Fruit fly (Drosophila melanogaster) whole organism, embryonic: ENCODE results near the gene CG15515.

ENCODE experiments used
- Abd-B ChIP-seq: fragments of 200-800 bp; sonication (Bioruptor generic); optimal IDR thresholded peaks from 2 replicates; lab custom pipeline; 2018; ENCODE audit warnings: missing biosample characterization, mild to moderate bottlenecking, missing genetic modification characterization, moderate library complexity
- B-H1 ChIP-seq: fragments of 200-800 bp; sonication (Bioruptor generic); IDR thresholded peaks from 3 replicates; pipeline ENCODE4 v1.3.6; 2022; ENCODE audit warnings: missing biosample characterization, missing genetic modification characterization
- CG10462 ChIP-seq: fragments of 200-800 bp; sonication (Bioruptor generic); optimal IDR thresholded peaks from 2 replicates; lab custom pipeline; 2016; ENCODE audit warnings: missing biosample characterization, missing genetic modification characterization
- CG10654 ChIP-seq: fragments of 200-800 bp; sonication (Bioruptor generic); optimal IDR thresholded peaks from 2 replicates; lab custom pipeline; 2016; ENCODE audit warnings: missing biosample characterization, missing genetic modification characterization
- CG2712 ChIP-seq: fragments of 200-800 bp; optimal IDR thresholded peaks from 3 replicates; lab custom pipeline; 2019; ENCODE audit warnings: missing biosample characterization, mild to moderate bottlenecking, missing genetic modification characterization, moderate library complexity
- CG34224 ChIP-seq: fragments of 200-800 bp; sonication (Bioruptor generic); IDR thresholded peaks from 3 replicates; pipeline ENCODE4 v1.3.6; 2022; ENCODE audit warnings: missing biosample characterization, missing genetic modification characterization; ENCODE audit not compliant: partially characterized antibody
- CG34376 ChIP-seq: fragments of 200-800 bp; sonication (Bioruptor generic); optimal IDR thresholded peaks from 2 replicates; lab custom pipeline; 2018; ENCODE audit warnings: missing biosample characterization, mild to moderate bottlenecking, missing genetic modification characterization
- CG9215 ChIP-seq: fragments of 200-800 bp; sonication (Bioruptor generic); IDR thresholded peaks from 2 replicates; pipeline ENCODE4 v1.3.6; 2022; ENCODE audit warnings: missing biosample characterization, missing genetic modification characterization
- D ChIP-seq, 2 experiments: fragments of 200-800 bp in 1 of 2; fragments of >200 bp in 1 of 2; sonication (Bioruptor generic) in 1 of 2; optimal IDR thresholded peaks; 2 replicates in 1 of 2; 3 replicates in 1 of 2; lab custom pipeline; 2017; ENCODE audit warnings: mild to moderate bottlenecking in 1 of 2, missing biosample characterization in 1 of 2, missing genetic modification characterization in 1 of 2, missing genetic modification reagents in 1 of 2
- Drgx ChIP-seq: fragments of 200-800 bp; sonication (Bioruptor generic); IDR thresholded peaks from 2 replicates; pipeline ENCODE4 v1.3.6; 2022; ENCODE audit warnings: missing biosample characterization, missing genetic modification characterization
- Hr3 ChIP-seq: fragments of 200-800 bp; sonication (Bioruptor generic); optimal IDR thresholded peaks from 3 replicates; lab custom pipeline; 2016; ENCODE audit warnings: missing biosample characterization, missing genetic modification characterization
- danr ChIP-seq: fragments of 200-800 bp; sonication (Bioruptor generic); IDR thresholded peaks from 2 replicates; pipeline ENCODE4 v1.3.6; 2022; ENCODE audit warnings: missing biosample characterization, missing genetic modification characterization
- ems ChIP-seq: fragments of 200-800 bp; sonication (Bioruptor generic); optimal IDR thresholded peaks from 3 replicates; lab custom pipeline; 2016; ENCODE audit warnings: missing biosample characterization, missing genetic modification characterization
- salm ChIP-seq: fragments of 200-800 bp; sonication (Bioruptor generic); optimal IDR thresholded peaks from 2 replicates; lab custom pipeline; 2018; ENCODE audit warnings: missing biosample characterization, mild to moderate bottlenecking, missing genetic modification characterization

- TF ChIP-seq CG34376 (GFP tag; lab: Kevin White, UChicago), result no peak
- no peak for TF ChIP-seq danr (GFP tag; lab: Robert Waterston, UW)
- TF ChIP-seq salm, result no peak
- no peak for TF ChIP-seq Hr3 (GFP tag; lab: Kevin White, UChicago)
- no peak for TF ChIP-seq CG10462 (GFP tag; lab: Kevin White, UChicago)
- no peak for TF ChIP-seq CG9215 (GFP tag; lab: Robert Waterston, UW)
- no peak for TF ChIP-seq B-H1 (GFP tag; lab: Robert Waterston, UW)
- no peak for TF ChIP-seq CG2712 (tag; lab: Kevin White, UChicago)
- no peak for TF ChIP-seq Drgx (GFP tag; lab: Robert Waterston, UW)
- TF ChIP-seq ems, result no peak
- no peak for TF ChIP-seq D (optimal IDR thresholded peaks at IDR 0.05; lab: Kevin White, UChicago)
- no peak for TF ChIP-seq D (GFP tag; optimal IDR thresholded peaks at IDR 0.05; lab: Kevin White, UChicago)
- no peak for TF ChIP-seq CG10654 (GFP tag; lab: Kevin White, UChicago)
- TF ChIP-seq Abd-B (GFP tag; lab: Kevin White, UChicago), result no peak
- TF ChIP-seq CG34224 (GFP tag; lab: Robert Waterston, UW), result no peak
These were observed 42.5 kb upstream of the CG15515 start for dm6 chr3R:29862795-29863194.
